Worm (Caenorhabditis elegans) whole organism, dauer: ENCODE results near the gene nccd-1.

Experiments used
- unc-62 ChIP-seq: sonication (generic microtip); optimal IDR thresholded peaks from 2 replicates; lab custom pipeline; 2017; ENCODE audit warnings: missing biosample characterization, missing genetic modification reagents, missing genetic modification characterization

nccd-1 gene

ce11 chrIV:16988397-16988796 is at the start of gene nccd-1:
TSS of gene nccd-1 (plus strand) at chrIV:16988697.
- no peak for TF ChIP-seq unc-62

- TF ChIP-seq unc-62 = no peak
Measured at ce11 chrIV:16939001-16939400, 49.5 kb upstream of the nccd-1 start, which contains the start of gene Y116A8C.10. TSS of gene Y116A8C.10 (minus strand) at chrIV:16939101.

ce11 chrIV:16946746-16947145 is 41.8 kb upstream of the nccd-1 start, which contains the start of the genes Y116A8C.9 and arf-6:
TSS of gene Y116A8C.9 (minus strand) at chrIV:16946800.
TSS of gene arf-6 (plus strand) at chrIV:16947120.
- TF ChIP-seq unc-62 = no peak

DNA sequence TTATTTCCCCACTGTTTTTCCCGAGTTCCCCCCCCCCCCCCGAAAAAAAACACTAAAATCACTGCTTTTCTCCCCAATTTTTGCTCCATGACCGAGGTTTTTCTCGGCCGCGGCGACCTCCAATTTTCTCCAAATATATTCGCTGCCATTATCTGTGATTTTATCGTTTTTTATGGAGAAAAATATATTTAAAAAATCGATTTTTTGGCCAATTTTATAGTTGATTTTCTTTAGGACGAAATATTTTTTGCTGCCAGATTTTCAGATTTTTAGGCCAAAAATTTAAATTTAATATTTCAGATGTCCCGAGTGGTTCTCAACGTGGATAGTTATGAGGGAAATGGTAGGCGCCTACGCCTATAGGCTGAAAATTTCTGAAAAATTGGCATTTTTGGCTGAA is 38.7 kb upstream of the nccd-1 start, which contains the start of gene rad-54.B:
Gene rad-54.B (plus strand): TSS at position 301 of the 400 bp plus-strand sequence.
- no peak for TF ChIP-seq unc-62

DNA sequence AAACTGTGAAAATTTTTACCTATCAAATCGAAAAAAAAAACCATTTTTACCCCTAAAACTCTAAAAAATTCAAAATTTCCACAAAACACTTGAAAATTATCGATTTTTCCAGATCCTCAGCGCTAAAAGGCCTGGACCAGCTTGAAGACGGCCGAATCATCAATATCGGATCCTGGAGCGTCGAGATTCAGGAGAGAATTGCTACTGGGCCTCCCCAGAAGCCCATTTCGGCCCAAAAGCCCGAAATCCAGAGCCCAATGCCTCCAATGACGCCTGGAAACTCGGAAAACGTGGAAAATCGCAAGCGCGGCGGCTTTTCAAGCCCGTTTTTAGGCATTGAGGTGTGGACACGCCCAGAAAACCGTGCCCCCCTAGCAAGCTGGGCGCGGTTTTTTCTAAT is 36.1 kb upstream of the nccd-1 start:
- TF ChIP-seq unc-62 = no peak

DNA sequence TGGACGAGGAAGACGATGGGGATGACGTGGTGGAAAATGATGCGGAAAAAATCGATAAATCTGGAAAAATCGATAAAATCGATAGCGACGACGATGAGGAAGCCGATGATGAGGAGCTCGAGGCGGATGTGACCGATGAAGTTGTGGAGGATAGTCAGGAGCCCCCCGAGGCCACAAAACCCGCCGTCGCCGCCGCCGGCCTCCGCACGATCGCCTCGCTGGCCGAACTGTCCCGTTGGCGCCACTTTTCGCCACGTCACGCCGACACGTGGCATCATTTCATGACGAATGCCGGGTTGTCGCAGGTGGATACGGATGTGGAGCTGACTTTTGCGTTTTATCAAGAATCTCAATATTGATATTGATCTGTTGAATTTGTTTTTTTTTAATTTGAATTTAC is 26.1 kb upstream of the nccd-1 start:
- no peak for TF ChIP-seq unc-62

DNA sequence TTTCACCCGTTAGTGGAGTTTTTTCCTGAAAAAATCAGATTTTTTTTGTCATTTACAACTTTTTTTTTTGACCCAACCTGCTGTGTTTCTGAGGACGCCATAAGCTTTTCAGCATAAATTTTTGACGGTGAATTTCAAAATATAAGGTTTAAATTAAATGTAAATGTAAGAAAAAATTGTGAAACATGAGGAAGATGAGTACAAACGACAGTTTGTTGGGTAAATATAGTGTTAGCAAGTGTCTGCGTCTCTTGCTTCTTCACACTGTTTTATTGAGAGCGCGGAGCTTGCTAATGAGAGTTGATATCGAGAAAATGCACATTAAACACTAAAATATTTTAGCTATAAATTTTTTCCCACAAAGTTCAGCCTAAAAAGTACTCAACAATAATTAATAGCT is 18.1 kb upstream of the nccd-1 start, which contains the start of gene rom-3:
Gene rom-3 (minus strand): TSS at position 101 of the 400 bp plus-strand sequence.
- no peak for TF ChIP-seq unc-62

ce11 chrIV:16995425-16995824 is 6.9 kb downstream of the nccd-1 start, which contains the start of gene rom-4:
TSS of gene rom-4 (plus strand) at chrIV:16995822.
- no peak for TF ChIP-seq unc-62

ce11 chrIV:17005734-17006133 is 17.2 kb downstream of the nccd-1 start:
- no peak for TF ChIP-seq unc-62

DNA sequence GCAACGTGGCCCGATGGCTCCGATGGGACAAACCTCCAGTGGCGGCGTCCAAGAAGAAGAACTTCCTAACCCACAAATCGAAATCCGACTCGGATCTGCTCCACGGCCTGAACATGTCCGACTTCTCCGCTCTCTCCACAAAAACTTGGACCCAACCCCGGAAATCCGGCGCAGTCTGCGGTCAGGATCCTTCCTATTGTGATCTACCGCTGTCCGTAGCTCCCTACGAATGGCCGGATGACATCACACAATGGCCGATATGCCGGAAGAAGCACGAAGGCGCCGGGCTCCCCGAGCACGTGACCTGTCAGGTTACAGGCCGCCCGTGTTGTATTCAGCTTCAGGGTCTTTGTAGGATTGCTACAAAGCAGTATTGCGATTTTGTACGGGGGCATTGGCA is 21.8 kb downstream of the nccd-1 start:
- TF ChIP-seq unc-62 = no peak

DNA sequence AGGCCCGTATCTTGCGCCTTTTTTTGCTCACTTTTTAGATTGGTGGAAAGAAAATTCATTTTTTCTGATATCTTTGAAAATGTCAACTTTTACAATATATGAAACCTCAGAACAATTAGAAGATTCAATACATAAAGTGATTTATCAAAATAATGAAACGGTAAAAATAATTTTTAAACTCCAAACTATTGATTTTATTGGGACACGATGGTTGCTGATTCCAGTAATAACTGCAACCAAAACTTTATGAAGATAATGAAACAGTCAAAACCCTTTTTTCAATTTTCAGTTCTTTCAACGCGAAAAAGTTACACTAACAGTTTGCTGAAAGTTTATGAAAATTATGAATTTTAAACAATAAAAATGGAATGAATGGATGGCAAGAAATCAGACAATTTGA is 32.5 kb downstream of the nccd-1 start:
- TF ChIP-seq unc-62 = no peak

DNA sequence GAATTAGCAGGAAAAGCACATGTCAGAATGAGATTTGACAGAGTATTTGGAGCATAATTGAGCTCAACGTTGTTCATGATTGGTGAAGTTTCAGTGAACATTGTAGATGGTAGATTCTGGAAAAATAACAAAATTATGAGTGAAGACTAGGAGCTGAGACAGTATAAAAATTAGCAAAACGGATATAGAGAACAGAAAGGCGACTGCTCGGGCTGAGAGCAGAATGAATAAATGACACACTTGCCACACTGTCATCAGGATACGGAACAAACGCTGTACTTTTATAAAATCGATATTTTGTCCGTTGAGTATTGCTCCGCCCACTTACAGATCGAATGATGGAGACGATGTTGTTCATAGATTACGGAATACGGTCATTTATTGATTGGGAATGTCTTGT is 36.5 kb downstream of the nccd-1 start, which contains the start of gene dct-13:
Gene dct-13 (minus strand): TSS at position 101 of the 400 bp plus-strand sequence.
- no peak for TF ChIP-seq unc-62

ce11 chrIV:17026568-17026967 is 38.1 kb downstream of the nccd-1 start:
- no peak for TF ChIP-seq unc-62

- TF ChIP-seq unc-62 = no peak
Measured at ce11 chrIV:17030494-17030893, 42.0 kb downstream of the nccd-1 start, which contains the start of gene nhr-229. TSS of gene nhr-229 (minus strand) at chrIV:17030594.
